Worm (Caenorhabditis elegans): ENCODE data around the gene nimk-1.
"Not testable (repeated sequence)": the region's sequence is repeated elsewhere in the genome, so short reads cannot be mapped to it uniquely, and the experiment has no call there.

DNA sequence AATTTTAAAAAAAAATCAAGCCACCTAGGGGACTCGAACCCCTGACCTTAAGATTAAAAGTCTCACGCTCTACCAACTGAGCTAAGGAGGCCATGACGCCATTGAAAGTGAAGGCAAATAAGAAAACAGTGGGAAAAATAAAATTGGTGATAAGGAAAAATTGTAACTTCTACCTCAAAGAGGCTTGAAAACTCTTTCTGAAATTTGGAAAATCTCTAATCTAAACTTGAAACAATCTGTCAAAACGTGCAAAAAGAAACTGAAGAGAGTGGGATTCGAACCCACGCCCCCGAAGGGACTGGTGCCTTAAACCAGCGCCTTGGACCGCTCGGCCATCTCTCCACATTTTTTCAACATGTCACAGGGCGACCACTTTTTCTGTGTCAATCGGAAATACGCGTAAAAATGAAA is 6.1 kb downstream of the nimk-1 start:
- TF ChIP-seq him-1, W03F9.2 (tag; optimal IDR thresholded peaks at IDR 0.05): not testable (repeated sequence)
- peak; percentile 64 for TF ChIP-seq dao-5 (tag; optimal IDR thresholded peaks at IDR 0.05)
